Fruit fly (Drosophila melanogaster) whole organism, embryonic: Measurements from ENCODE around the gene Pde6.

ENCODE experiments used
- ATbp ChIP-seq: fragments of 200-800 bp; sonication (Bioruptor generic); optimal IDR thresholded peaks from 2 replicates; lab custom pipeline; 2017; ENCODE audit warnings: missing biosample characterization, mild to moderate bottlenecking, missing genetic modification characterization, missing genetic modification reagents
- Abd-B ChIP-seq: fragments of 200-800 bp; sonication (Bioruptor generic); optimal IDR thresholded peaks from 2 replicates; lab custom pipeline; 2018; ENCODE audit warnings: missing biosample characterization, mild to moderate bottlenecking, missing genetic modification characterization, moderate library complexity
- Adf1 ChIP-seq: fragments of 200-800 bp; sonication (Bioruptor generic); IDR thresholded peaks from 2 replicates; pipeline ENCODE4 v1.3.6; 2022; ENCODE audit warnings: missing biosample characterization, missing genetic modification characterization
- Bgb ChIP-seq: fragments of 200-800 bp; sonication (Bioruptor generic); IDR thresholded peaks from 2 replicates; pipeline ENCODE4 v1.3.6; 2022; ENCODE audit warnings: missing biosample characterization, missing genetic modification characterization; ENCODE audit not compliant: partially characterized antibody
- C15 ChIP-seq: fragments of 200-800 bp; sonication (Bioruptor generic); IDR thresholded peaks from 3 replicates; pipeline ENCODE4 v1.3.6; 2022; ENCODE audit warnings: missing biosample characterization, missing genetic modification characterization
- CG10366 ChIP-seq: fragments of 200-800 bp; sonication (Bioruptor generic); IDR thresholded peaks from 2 replicates; pipeline ENCODE4 v1.3.6; 2022; ENCODE audit warnings: missing biosample characterization, missing genetic modification characterization
- CG12155 ChIP-seq: fragments of 200-800 bp; sonication (Bioruptor generic); optimal IDR thresholded peaks from 3 replicates; lab custom pipeline; 2016; ENCODE audit warnings: missing biosample characterization, missing genetic modification characterization
- CG13424 ChIP-seq: fragments of 200-800 bp; sonication (Bioruptor generic); optimal IDR thresholded peaks from 2 replicates; lab custom pipeline; 2019; ENCODE audit warnings: missing biosample characterization, mild to moderate bottlenecking, missing genetic modification characterization, moderate library complexity
- CG14050 ChIP-seq: fragments of 200-800 bp; sonication (Bioruptor generic); IDR thresholded peaks from 3 replicates; pipeline ENCODE4 v1.3.6; 2022; ENCODE audit warnings: missing biosample characterization, missing genetic modification characterization
- CG15073 ChIP-seq: fragments of 200-800 bp; sonication (Bioruptor generic); optimal IDR thresholded peaks from 2 replicates; lab custom pipeline; 2016; ENCODE audit warnings: missing biosample characterization, missing genetic modification characterization
- CG15696 ChIP-seq: fragments of 200-800 bp; sonication (Bioruptor generic); optimal IDR thresholded peaks from 2 replicates; lab custom pipeline; 2019; ENCODE audit warnings: missing biosample characterization, mild to moderate bottlenecking, missing genetic modification characterization, moderate library complexity
- CG1602 ChIP-seq: fragments of 200-800 bp; sonication (Bioruptor generic); optimal IDR thresholded peaks from 3 replicates; lab custom pipeline; 2016; ENCODE audit warnings: missing biosample characterization, missing genetic modification characterization
- CG17359 ChIP-seq: fragments of 200-800 bp; sonication (Bioruptor generic); optimal IDR thresholded peaks from 3 replicates; lab custom pipeline; 2018; ENCODE audit warnings: missing biosample characterization, mild to moderate bottlenecking, missing genetic modification characterization, moderate library complexity
- CG2116 ChIP-seq: fragments of 200-800 bp; sonication (Bioruptor generic); optimal IDR thresholded peaks from 3 replicates; lab custom pipeline; 2018; ENCODE audit warnings: missing biosample characterization, mild to moderate bottlenecking, missing genetic modification characterization
- CG33557 ChIP-seq: fragments of 200-800 bp; sonication (Bioruptor generic); optimal IDR thresholded peaks from 2 replicates; lab custom pipeline; 2019; ENCODE audit warnings: missing biosample characterization, mild to moderate bottlenecking, missing genetic modification characterization, moderate library complexity
- CG42726 ChIP-seq: fragments of 200-800 bp; sonication (Bioruptor generic); IDR thresholded peaks from 2 replicates; pipeline ENCODE4 v1.3.6; 2022; ENCODE audit warnings: missing biosample characterization, missing genetic modification characterization; ENCODE audit not compliant: partially characterized antibody
- CG4360 ChIP-seq: fragments of 200-800 bp; sonication (Bioruptor generic); IDR thresholded peaks from 2 replicates; pipeline ENCODE4 v1.3.6; 2022; ENCODE audit warnings: missing biosample characterization, missing genetic modification characterization
- CG43689 ChIP-seq: fragments of 200-800 bp; sonication (Bioruptor generic); IDR thresholded peaks from 2 replicates; pipeline ENCODE4 v1.3.6; 2022; ENCODE audit warnings: missing biosample characterization, missing genetic modification characterization
- CG5245 ChIP-seq: fragments of 200-800 bp; sonication (Bioruptor generic); optimal IDR thresholded peaks from 3 replicates; lab custom pipeline; 2016; ENCODE audit warnings: missing biosample characterization, missing genetic modification characterization
- CG6689 ChIP-seq: fragments of 200-800 bp; sonication (Bioruptor generic); IDR thresholded peaks from 2 replicates; pipeline ENCODE4 v1.3.6; 2022; ENCODE audit warnings: missing biosample characterization, missing genetic modification characterization
- CG7928 ChIP-seq: fragments of 200-800 bp; sonication (Bioruptor generic); optimal IDR thresholded peaks from 2 replicates; lab custom pipeline; 2017; ENCODE audit warnings: missing biosample characterization, mild to moderate bottlenecking, missing genetic modification characterization
- Dip2 ChIP-seq: fragments of 200-800 bp; sonication (Bioruptor generic); IDR thresholded peaks from 2 replicates; pipeline ENCODE4 v1.3.6; 2022; ENCODE audit warnings: missing biosample characterization, missing genetic modification characterization
- H15 ChIP-seq: fragments of 200-800 bp; sonication (Bioruptor generic); IDR thresholded peaks from 3 replicates; pipeline ENCODE4 v1.3.6; 2022; ENCODE audit warnings: missing biosample characterization, missing genetic modification characterization
- HLH3B ChIP-seq: fragments of 200-800 bp; sonication (Bioruptor generic); IDR thresholded peaks from 2 replicates; pipeline ENCODE4 v1.3.6; 2022; ENCODE audit warnings: missing biosample characterization, missing genetic modification characterization
- Lhr ChIP-seq: fragments of 200-800 bp; sonication (Bioruptor generic); optimal IDR thresholded peaks from 3 replicates; lab custom pipeline; 2017; ENCODE audit warnings: mild to moderate bottlenecking, missing biosample characterization, missing genetic modification reagents, missing genetic modification characterization
- MESR4 ChIP-seq: fragments of 200-800 bp; sonication (Bioruptor generic); optimal IDR thresholded peaks from 2 replicates; lab custom pipeline; 2018; ENCODE audit warnings: missing biosample characterization, mild to moderate bottlenecking, missing genetic modification characterization, moderate library complexity
- NC2β ChIP-seq: fragments of 200-800 bp; sonication (Bioruptor generic); optimal IDR thresholded peaks from 2 replicates; lab custom pipeline; 2016; ENCODE audit warnings: missing biosample characterization, missing genetic modification characterization
- Oaz ChIP-seq: fragments of 200-800 bp; sonication (Bioruptor generic); IDR thresholded peaks from 2 replicates; pipeline ENCODE4 v1.3.6; 2022; ENCODE audit warnings: missing biosample characterization, missing genetic modification characterization
- Optix ChIP-seq: fragments of 200-800 bp; sonication (Bioruptor generic); IDR thresholded peaks from 3 replicates; pipeline ENCODE4 v1.3.6; 2022; ENCODE audit warnings: missing biosample characterization, missing genetic modification characterization
- Scr ChIP-seq: fragments of 200-800 bp; sonication (Bioruptor generic); IDR thresholded peaks from 2 replicates; pipeline ENCODE4 v1.3.6; 2022; ENCODE audit warnings: missing biosample characterization, missing genetic modification characterization; ENCODE audit not compliant: partially characterized antibody
- ab ChIP-seq: fragments of 200-800 bp; sonication (Bioruptor generic); optimal IDR thresholded peaks from 2 replicates; lab custom pipeline; 2016; ENCODE audit warnings: missing biosample characterization, missing genetic modification characterization
- abd-A ChIP-seq: fragments of 200-800 bp; sonication (Bioruptor generic); optimal IDR thresholded peaks from 3 replicates; lab custom pipeline; 2019; ENCODE audit warnings: missing biosample characterization, mild to moderate bottlenecking, missing genetic modification characterization, moderate library complexity
- crol ChIP-seq: fragments of 200-800 bp; sonication (Bioruptor generic); IDR thresholded peaks from 2 replicates; pipeline ENCODE4 v1.3.6; 2022; ENCODE audit warnings: missing biosample characterization, missing genetic modification characterization
- fu2 ChIP-seq: fragments of 200-800 bp; sonication (Bioruptor generic); optimal IDR thresholded peaks from 2 replicates; lab custom pipeline; 2016; ENCODE audit warnings: missing biosample characterization, missing genetic modification characterization
- ham ChIP-seq: fragments of 200-800 bp; sonication (Bioruptor generic); IDR thresholded peaks from 2 replicates; pipeline ENCODE4 v1.3.6; 2022; ENCODE audit warnings: missing biosample characterization, missing genetic modification characterization
- knrl ChIP-seq: fragments of 200-800 bp; sonication (Bioruptor generic); IDR thresholded peaks from 3 replicates; pipeline ENCODE4 v1.3.6; 2022; ENCODE audit warnings: missing biosample characterization, missing genetic modification characterization; ENCODE audit not compliant: partially characterized antibody
- lov ChIP-seq, 2 experiments: fragments of 200-800 bp in 1 of 2; fragments of >200 bp in 1 of 2; sonication (Bioruptor generic) in 1 of 2; IDR thresholded peaks in 1 of 2; optimal IDR thresholded peaks in 1 of 2; 2 replicates in 1 of 2; 3 replicates in 1 of 2; pipeline versions ENCODE4 v1.3.6 to Lab custom; 2017 to 2022; ENCODE audit warnings: missing biosample characterization in 1 of 2, missing genetic modification characterization in 1 of 2
- nerfin-1 ChIP-seq: fragments of 200-800 bp; sonication (Bioruptor generic); optimal IDR thresholded peaks from 3 replicates; lab custom pipeline; 2019; ENCODE audit warnings: missing biosample characterization, mild to moderate bottlenecking, missing genetic modification characterization, moderate library complexity
- nerfin-2 ChIP-seq: fragments of 200-800 bp; sonication (Bioruptor generic); IDR thresholded peaks from 2 replicates; pipeline ENCODE4 v1.3.6; 2022; ENCODE audit warnings: missing biosample characterization, missing genetic modification characterization; ENCODE audit not compliant: partially characterized antibody
- p53 ChIP-seq: fragments of 200-800 bp; sonication (Bioruptor generic); optimal IDR thresholded peaks from 2 replicates; lab custom pipeline; 2016; ENCODE audit warnings: missing biosample characterization, missing genetic modification characterization
- ranshi ChIP-seq: fragments of 200-800 bp; sonication (Bioruptor generic); IDR thresholded peaks from 2 replicates; pipeline ENCODE4 v1.3.6; 2022; ENCODE audit warnings: missing biosample characterization, missing genetic modification characterization
- salm ChIP-seq: fragments of 200-800 bp; sonication (Bioruptor generic); optimal IDR thresholded peaks from 2 replicates; lab custom pipeline; 2018; ENCODE audit warnings: missing biosample characterization, mild to moderate bottlenecking, missing genetic modification characterization
- sd ChIP-seq: fragments of 200-800 bp; sonication (Bioruptor generic); optimal IDR thresholded peaks from 3 replicates; lab custom pipeline; 2018; ENCODE audit warnings: missing biosample characterization, mild to moderate bottlenecking, missing genetic modification characterization, moderate library complexity
- tin ChIP-seq: fragments of 200-800 bp; sonication (Bioruptor generic); optimal IDR thresholded peaks from 3 replicates; lab custom pipeline; 2016; ENCODE audit warnings: missing biosample characterization, missing genetic modification characterization
- toy ChIP-seq: fragments of 200-800 bp; sonication (Bioruptor generic); IDR thresholded peaks from 2 replicates; pipeline ENCODE4 v1.3.6; 2022; ENCODE audit warnings: missing biosample characterization, missing genetic modification characterization
- trem ChIP-seq: fragments of 200-800 bp; optimal IDR thresholded peaks from 3 replicates; lab custom pipeline; 2019; ENCODE audit warnings: missing biosample characterization, mild to moderate bottlenecking, missing genetic modification characterization, moderate library complexity
- ttk ChIP-seq: fragments of 200-800 bp; sonication (Bioruptor generic); IDR thresholded peaks from 2 replicates; pipeline ENCODE4 v2.1.2; 2022; ENCODE audit warnings: missing biosample characterization, missing genetic modification characterization
- unc-4 ChIP-seq: fragments of 200-800 bp; sonication (Bioruptor generic); IDR thresholded peaks from 2 replicates; pipeline ENCODE4 v1.3.6; 2022; ENCODE audit warnings: missing biosample characterization, missing genetic modification characterization; ENCODE audit not compliant: partially characterized antibody
- unpg ChIP-seq: fragments of 200-800 bp; sonication (Bioruptor generic); optimal IDR thresholded peaks from 3 replicates; lab custom pipeline; 2018; ENCODE audit warnings: missing biosample characterization, mild to moderate bottlenecking, missing genetic modification characterization, moderate library complexity
- z ChIP-seq: fragments of 200-800 bp; sonication (Bioruptor generic); IDR thresholded peaks from 3 replicates; pipeline ENCODE4 v1.3.6; 2022; ENCODE audit warnings: missing biosample characterization, missing genetic modification characterization

Pde6 gene

dm6 chr3R:14473574-14473973, 84.5 kb downstream of the Pde6 start (continued):
- TF ChIP-seq ranshi (GFP tag; lab: Robert Waterston, UW): peak; percentile 44; the same call in 1 of the 2 replicates
- TF ChIP-seq crol (GFP tag; lab: Robert Waterston, UW): no peak
- TF ChIP-seq toy (GFP tag; lab: Robert Waterston, UW): no peak
- peak; percentile 46 for TF ChIP-seq CG17359 (tag; lab: Kevin White, UChicago)
- no peak for TF ChIP-seq z (GFP tag; lab: Robert Waterston, UW)
- TF ChIP-seq C15: 0 out of 3 replicates have a peak, but pooled peaks have one; percentile 54
- TF ChIP-seq Lhr (GFP tag; lab: Kevin White, UChicago): no peak
- no peak for TF ChIP-seq CG33557
- peak; percentile 12 for TF ChIP-seq CG2116
- TF ChIP-seq CG12155: peak; percentile 63
- no peak for TF ChIP-seq CG42726 (GFP tag; lab: Robert Waterston, UW)
- no peak for TF ChIP-seq CG15073 (GFP tag; lab: Kevin White, UChicago)
- no peak for TF ChIP-seq Oaz
- TF ChIP-seq CG5245: peak; percentile 4
- TF ChIP-seq CG7928 (GFP tag; lab: Kevin White, UChicago): no peak
- peak; percentile 34 for TF ChIP-seq CG13424 (tag; lab: Kevin White, UChicago)
- 0 out of 3 replicates have a peak, but pooled peaks have one; percentile 22 for TF ChIP-seq Optix (GFP tag; lab: Robert Waterston, UW)
- TF ChIP-seq p53 (GFP tag; lab: Kevin White, UChicago): peak; percentile 22
- TF ChIP-seq trem: no peak
- TF ChIP-seq ATbp (GFP tag; lab: Kevin White, UChicago): no peak
- peak; percentile 60 for TF ChIP-seq unpg (GFP tag; lab: Kevin White, UChicago)
- TF ChIP-seq nerfin-2 (GFP tag; lab: Robert Waterston, UW): no peak
- no peak for TF ChIP-seq nerfin-1
- peak; percentile 42 for TF ChIP-seq ab (GFP tag; lab: Kevin White, UChicago)
- 0 out of 3 replicates have a peak, but pooled peaks have one; percentile 31 for TF ChIP-seq CG14050 (GFP tag; lab: Robert Waterston, UW)
- TF ChIP-seq CG1602 (GFP tag; lab: Kevin White, UChicago): no peak
- no peak for TF ChIP-seq Bgb (GFP tag; lab: Robert Waterston, UW)
- TF ChIP-seq CG15696 (tag; lab: Kevin White, UChicago): no peak
- peak; percentile 63 for TF ChIP-seq CG6689 (GFP tag; lab: Robert Waterston, UW)
- no peak for TF ChIP-seq MESR4
- TF ChIP-seq NC2β (GFP tag; lab: Kevin White, UChicago): peak; percentile 35
- no peak for TF ChIP-seq unc-4 (GFP tag; lab: Robert Waterston, UW)
- TF ChIP-seq salm (tag; lab: Kevin White, UChicago): no peak
- TF ChIP-seq CG43689 (GFP tag; lab: Robert Waterston, UW): no peak
- no peak for TF ChIP-seq ham (GFP tag; lab: Robert Waterston, UW)
- TF ChIP-seq Abd-B (GFP tag; lab: Kevin White, UChicago): no peak
- TF ChIP-seq fu2: peak; percentile 52
- TF ChIP-seq knrl (GFP tag; lab: Robert Waterston, UW): no peak
- TF ChIP-seq HLH3B (GFP tag; lab: Robert Waterston, UW): peak; percentile 42
- TF ChIP-seq CG4360 (GFP tag; lab: Robert Waterston, UW): no peak
- TF ChIP-seq CG10366 (GFP tag; lab: Robert Waterston, UW): peak; percentile 30
- no peak for TF ChIP-seq sd (tag; lab: Kevin White, UChicago)
- no peak for TF ChIP-seq Scr (GFP tag; lab: Robert Waterston, UW)
- TF ChIP-seq lov (optimal IDR thresholded peaks at IDR 0.05; lab: Kevin White, UChicago): no peak
- no peak for TF ChIP-seq lov (GFP tag; IDR thresholded peaks at IDR 0.05; lab: Robert Waterston, UW)
- no peak for TF ChIP-seq Dip2 (GFP tag; lab: Robert Waterston, UW)
- TF ChIP-seq ttk (GFP tag; lab: Robert Waterston, UW): no peak
- 0 out of 2 replicates have a peak, but pooled peaks have one; percentile 36 for TF ChIP-seq Adf1 (GFP tag; lab: Robert Waterston, UW)
- TF ChIP-seq tin (GFP tag; lab: Kevin White, UChicago): peak; percentile 7
- peak; percentile 32; the same call in 1 of the 3 replicates for TF ChIP-seq H15
- no peak for TF ChIP-seq abd-A (tag; lab: Kevin White, UChicago)
